Worm (Caenorhabditis elegans) whole organism, midembryonic: ENCODE measurements around the gene srlf-2.

Experiments
- cog-1 ChIP-seq: sonication (generic microtip); optimal IDR thresholded peaks from 2 replicates; lab custom pipeline; 2016; ENCODE audit warnings: missing genetic modification characterization, missing compliant biosample characterization
- flt-1 ChIP-seq: fragments of 200-800 bp; sonication (Bioruptor generic); IDR thresholded peaks from 2 replicates; pipeline ENCODE4 v1.3.6; 2022; ENCODE audit warnings: missing genetic modification characterization, missing compliant biosample characterization
- klf-2 ChIP-seq: fragments of 200-800 bp; sonication (Bioruptor generic); conservative IDR thresholded peaks from 2 replicates; pipeline ENCODE4 v1.3.6; 2022; ENCODE audit warnings: missing genetic modification reagents, missing genetic modification characterization, missing compliant biosample characterization
- ref-1 ChIP-seq: fragments of 200-800 bp; sonication (Bioruptor generic); conservative IDR thresholded peaks from 2 replicates; pipeline ENCODE4 v1.3.6; 2022; ENCODE audit warnings: missing genetic modification reagents, missing genetic modification characterization, missing compliant biosample characterization
- tab-1 ChIP-seq: fragments of 200-800 bp; sonication (Bioruptor generic); IDR thresholded peaks from 2 replicates; pipeline ENCODE4 v1.3.6; 2022; ENCODE audit warnings: missing genetic modification characterization, missing compliant biosample characterization
- ztf-23 ChIP-seq: fragments of 200-800 bp; sonication (Bioruptor generic); IDR thresholded peaks from 2 replicates; pipeline ENCODE4 v1.3.6; 2022; ENCODE audit warnings: missing genetic modification reagents, missing genetic modification characterization, missing compliant biosample characterization
- ztf-29 ChIP-seq: fragments of 200-800 bp; sonication (Bioruptor generic); IDR thresholded peaks from 2 replicates; pipeline ENCODE4 v1.3.6; 2022; ENCODE audit warnings: missing genetic modification reagents, missing genetic modification characterization, missing compliant biosample characterization

DNA sequence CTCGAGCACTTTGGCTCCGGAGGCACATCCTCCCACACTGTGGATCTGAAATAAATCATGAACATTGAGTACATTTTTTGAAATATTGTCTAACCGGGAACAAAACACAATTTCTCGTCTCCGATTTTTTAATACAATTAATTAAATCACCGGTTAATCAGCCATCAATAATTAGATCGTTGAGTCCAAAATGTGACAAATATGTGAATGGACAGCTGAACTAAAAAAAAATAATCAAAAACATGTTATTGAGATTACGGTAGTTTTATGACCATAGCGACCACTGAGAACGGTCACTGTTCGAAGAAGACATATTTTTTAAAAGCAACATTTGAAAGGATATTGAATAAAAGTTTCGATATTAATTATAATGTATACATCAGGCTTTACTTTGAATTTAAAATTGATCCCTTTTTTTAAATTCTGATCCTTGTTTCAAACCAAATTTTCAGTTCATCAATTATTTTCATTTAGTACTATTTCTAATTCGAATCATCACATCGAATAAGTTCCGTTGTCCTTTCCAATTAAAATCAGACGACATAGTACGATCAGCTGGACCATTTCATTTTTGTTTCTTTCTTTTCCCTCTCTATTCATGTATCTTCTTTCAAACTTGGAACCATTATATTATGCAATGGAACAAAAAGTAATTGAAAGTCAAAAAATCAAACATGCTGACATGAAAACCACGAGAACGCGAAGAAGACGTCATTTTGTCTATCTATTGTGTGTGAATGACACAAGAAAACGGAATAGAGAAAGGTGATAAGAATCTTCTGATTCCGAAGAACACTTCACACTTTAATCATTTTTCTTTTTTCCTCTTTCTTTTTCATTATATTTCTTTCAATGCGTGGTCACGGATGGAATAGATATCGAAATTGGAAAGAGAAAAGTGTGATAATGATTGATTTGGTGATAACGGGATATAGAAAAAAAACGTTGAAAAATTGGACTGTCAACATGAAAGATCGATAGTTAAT, 40.3 kb downstream of the srlf-2 start:
- no peak for TF ChIP-seq tab-1 (GFP tag; lab: Robert Waterston, UW)
- no peak for TF ChIP-seq ztf-23
- no peak for TF ChIP-seq cog-1 (tag; lab: Kevin White, UChicago)
- TF ChIP-seq ztf-29 (GFP tag; lab: Robert Waterston, UW): no peak
- no peak for TF ChIP-seq flt-1 (GFP tag; lab: Robert Waterston, UW)
- no peak for TF ChIP-seq klf-2 (GFP tag; lab: Robert Waterston, UW)
- no peak for TF ChIP-seq ref-1 (GFP tag; lab: Robert Waterston, UW)
